Worm (Caenorhabditis elegans) whole organism, late embryonic: ENCODE measurements around the gene nprl-2.

Source experiments
- C08G9.2 ChIP-seq: sonication (generic microtip); optimal IDR thresholded peaks from 2 replicates; lab custom pipeline; 2016; ENCODE audit warnings: mild to moderate bottlenecking, missing genetic modification characterization, moderate library complexity, missing compliant biosample characterization
- C38D4.7 ChIP-seq: fragments of 200-800 bp; sonication (Bioruptor generic); optimal IDR thresholded peaks from 2 replicates; lab custom pipeline; 2018; ENCODE audit warnings: mild to moderate bottlenecking, missing genetic modification characterization, moderate library complexity, missing compliant biosample characterization
- F13H6.1 ChIP-seq: sonication (generic microtip); optimal IDR thresholded peaks from 2 replicates; lab custom pipeline; 2016; ENCODE audit warnings: missing genetic modification characterization, missing compliant biosample characterization
- K02D7.2 ChIP-seq: sonication (generic microtip); optimal IDR thresholded peaks from 2 replicates; lab custom pipeline; 2017; ENCODE audit warnings: mild to moderate bottlenecking, missing genetic modification characterization, missing compliant biosample characterization
- K09A11.1 ChIP-seq: sonication (generic microtip); optimal IDR thresholded peaks from 2 replicates; lab custom pipeline; 2017; ENCODE audit warnings: antibody characterized with exemption, mild to moderate bottlenecking, missing genetic modification characterization, missing compliant biosample characterization; ENCODE audit not compliant: insufficient read depth
- ahr-1 ChIP-seq: sonication (generic microtip); optimal IDR thresholded peaks from 2 replicates; lab custom pipeline; 2016; ENCODE audit warnings: missing genetic modification characterization, missing compliant biosample characterization
- ama-1 ChIP-seq: fragments of 150-350 bp; optimal IDR thresholded peaks from 2 replicates; lab custom pipeline; 2014
- ceh-14 ChIP-seq: sonication (generic microtip); optimal IDR thresholded peaks from 2 replicates; lab custom pipeline; 2016; ENCODE audit warnings: missing genotype, missing genetic modification characterization, missing compliant biosample characterization
- ceh-2 ChIP-seq: sonication (generic microtip); optimal IDR thresholded peaks from 2 replicates; lab custom pipeline; 2016; ENCODE audit warnings: missing genotype, missing genetic modification characterization, missing compliant biosample characterization
- ceh-22 ChIP-seq: sonication (generic microtip); optimal IDR thresholded peaks from 2 replicates; lab custom pipeline; 2017; ENCODE audit warnings: missing biosample characterization, missing genetic modification characterization
- ceh-24 ChIP-seq: sonication (generic microtip); optimal IDR thresholded peaks from 2 replicates; lab custom pipeline; 2016; ENCODE audit warnings: mild to moderate bottlenecking, missing genetic modification characterization, missing compliant biosample characterization
- ceh-30 ChIP-seq: fragments of 150-350 bp; optimal IDR thresholded peaks from 2 replicates; lab custom pipeline; 2014; ENCODE audit warnings: missing biosample characterization, missing genetic modification characterization
- ceh-31 ChIP-seq: sonication (generic microtip); optimal IDR thresholded peaks from 2 replicates; lab custom pipeline; 2016; ENCODE audit warnings: missing genetic modification characterization, missing compliant biosample characterization
- ceh-34 ChIP-seq: sonication (generic microtip); optimal IDR thresholded peaks from 2 replicates; lab custom pipeline; 2016; ENCODE audit warnings: mild to moderate bottlenecking, missing genetic modification characterization, missing compliant biosample characterization
- ceh-6 ChIP-seq: fragments of 200-800 bp; sonication (Bioruptor generic); optimal IDR thresholded peaks from 2 replicates; lab custom pipeline; 2018; ENCODE audit warnings: mild to moderate bottlenecking, missing genetic modification characterization, missing compliant biosample characterization
- ceh-9 ChIP-seq: sonication (generic microtip); optimal IDR thresholded peaks from 2 replicates; lab custom pipeline; 2016; ENCODE audit warnings: mild to moderate bottlenecking, missing genetic modification characterization, inconsistent platforms, missing compliant biosample characterization
- che-1 ChIP-seq: sonication (generic microtip); optimal IDR thresholded peaks from 2 replicates; lab custom pipeline; 2016; ENCODE audit warnings: mild to moderate bottlenecking, missing genetic modification characterization, missing compliant biosample characterization
- elt-2 ChIP-seq: sonication (generic microtip); optimal IDR thresholded peaks from 2 replicates; lab custom pipeline; 2016; ENCODE audit warnings: missing genetic modification reagents, missing genetic modification characterization, missing compliant biosample characterization
- elt-4 ChIP-seq: sonication (generic microtip); optimal IDR thresholded peaks from 2 replicates; lab custom pipeline; 2016; ENCODE audit warnings: missing genetic modification characterization, missing compliant biosample characterization
- gmeb-2 ChIP-seq: sonication (generic microtip); optimal IDR thresholded peaks from 2 replicates; lab custom pipeline; 2016; ENCODE audit warnings: missing genetic modification characterization, inconsistent platforms, missing compliant biosample characterization
- hlh-30 ChIP-seq: sonication (generic microtip); optimal IDR thresholded peaks from 2 replicates; lab custom pipeline; 2017; ENCODE audit warnings: antibody characterized with exemption, missing genetic modification characterization, missing compliant biosample characterization; ENCODE audit not compliant: insufficient read depth
- hlh-6 ChIP-seq: sonication (generic microtip); optimal IDR thresholded peaks from 2 replicates; lab custom pipeline; 2016; ENCODE audit warnings: missing genotype, missing genetic modification characterization, missing compliant biosample characterization
- hlh-8 ChIP-seq: sonication (generic microtip); optimal IDR thresholded peaks from 2 replicates; lab custom pipeline; 2016; ENCODE audit warnings: missing genotype, missing genetic modification characterization, missing compliant biosample characterization
- lim-6 ChIP-seq: sonication (generic microtip); optimal IDR thresholded peaks from 2 replicates; lab custom pipeline; 2016; ENCODE audit warnings: missing genetic modification characterization, missing compliant biosample characterization
- madf-2 ChIP-seq: sonication (generic microtip); optimal IDR thresholded peaks from 2 replicates; lab custom pipeline; 2017; ENCODE audit warnings: missing genetic modification characterization, missing compliant biosample characterization
- mec-3 ChIP-seq: sonication (generic microtip); optimal IDR thresholded peaks from 2 replicates; lab custom pipeline; 2016; ENCODE audit warnings: borderline replicate concordance, missing genetic modification characterization, missing compliant biosample characterization
- nfya-1 ChIP-seq: sonication (generic microtip); optimal IDR thresholded peaks from 2 replicates; lab custom pipeline; 2017; ENCODE audit warnings: missing genetic modification characterization, mild to moderate bottlenecking, missing compliant biosample characterization, antibody characterized with exemption, moderate library complexity
- odd-2 ChIP-seq: sonication (generic microtip); optimal IDR thresholded peaks from 2 replicates; lab custom pipeline; 2017; ENCODE audit warnings: antibody characterized with exemption, mild to moderate bottlenecking, missing genetic modification characterization, missing compliant biosample characterization
- pag-3 ChIP-seq: sonication (generic microtip); optimal IDR thresholded peaks from 2 replicates; lab custom pipeline; 2016; ENCODE audit warnings: missing compliant biosample characterization, missing genetic modification characterization, borderline replicate concordance
- pat-9 ChIP-seq: fragments of 200-800 bp; sonication (Bioruptor generic); optimal IDR thresholded peaks from 2 replicates; lab custom pipeline; 2018; ENCODE audit warnings: mild to moderate bottlenecking, missing genetic modification characterization, moderate library complexity, missing compliant biosample characterization
- pax-1 ChIP-seq: fragments of 150-350 bp; optimal IDR thresholded peaks from 2 replicates; lab custom pipeline; 2014; ENCODE audit warnings: missing biosample characterization, missing genetic modification characterization
- pha-2 ChIP-seq: sonication (generic microtip); optimal IDR thresholded peaks from 2 replicates; lab custom pipeline; 2017; ENCODE audit warnings: mild to moderate bottlenecking, missing genetic modification characterization, missing compliant biosample characterization
- pha-4 ChIP-seq: fragments of 150-350 bp; optimal IDR thresholded peaks from 2 replicates; lab custom pipeline; 2018; ENCODE audit warnings: missing biosample characterization, missing genetic modification reagents, missing genetic modification characterization
- pros-1 ChIP-seq: fragments of 150-350 bp; optimal IDR thresholded peaks from 2 replicates; lab custom pipeline; 2014; ENCODE audit warnings: missing biosample characterization, missing genetic modification reagents, missing genetic modification characterization
- rnt-1 ChIP-seq: sonication (generic microtip); optimal IDR thresholded peaks from 2 replicates; lab custom pipeline; 2016; ENCODE audit warnings: missing genetic modification characterization, missing compliant biosample characterization
- sdc-2 ChIP-seq: sonication (generic microtip); optimal IDR thresholded peaks from 2 replicates; lab custom pipeline; 2016; ENCODE audit warnings: missing genotype, missing genetic modification characterization, missing compliant biosample characterization
- sox-4 ChIP-seq: sonication (generic microtip); optimal IDR thresholded peaks from 2 replicates; lab custom pipeline; 2017; ENCODE audit warnings: mild to moderate bottlenecking, missing genetic modification characterization, inconsistent platforms, missing compliant biosample characterization
- tbx-2 ChIP-seq: sonication (generic microtip); optimal IDR thresholded peaks from 2 replicates; lab custom pipeline; 2016; ENCODE audit warnings: missing genetic modification characterization, missing compliant biosample characterization
- tbx-7 ChIP-seq: sonication (generic microtip); optimal IDR thresholded peaks from 2 replicates; lab custom pipeline; 2016; ENCODE audit warnings: missing genotype, missing genetic modification characterization, missing compliant biosample characterization
- ttx-3 ChIP-seq: sonication (generic microtip); optimal IDR thresholded peaks from 2 replicates; lab custom pipeline; 2016; ENCODE audit warnings: missing genetic modification reagents, missing genetic modification characterization, missing compliant biosample characterization
- unc-3 ChIP-seq, 2 experiments: fragments of 200-800 bp in 1 of 2; sonication (Bioruptor generic) in 1 of 2; sonication (generic microtip) in 1 of 2; conservative IDR thresholded peaks in 1 of 2; optimal IDR thresholded peaks in 1 of 2; 2 replicates each; pipeline versions ENCODE4 v1.3.6 to Lab custom; 2016 to 2022; ENCODE audit warnings: missing compliant biosample characterization in 2 of 2, missing genetic modification characterization in 2 of 2, missing genetic modification reagents in 1 of 2
- unc-42 ChIP-seq: sonication (generic microtip); optimal IDR thresholded peaks from 2 replicates; lab custom pipeline; 2016; ENCODE audit warnings: missing genotype, missing genetic modification characterization, missing compliant biosample characterization
- zip-5 ChIP-seq: sonication (generic microtip); optimal IDR thresholded peaks from 2 replicates; lab custom pipeline; 2016; ENCODE audit warnings: missing genetic modification characterization, missing compliant biosample characterization
- ztf-16 ChIP-seq: sonication (generic microtip); optimal IDR thresholded peaks from 2 replicates; lab custom pipeline; 2017; ENCODE audit warnings: missing genetic modification characterization, missing compliant biosample characterization

Gene nprl-2

DNA sequence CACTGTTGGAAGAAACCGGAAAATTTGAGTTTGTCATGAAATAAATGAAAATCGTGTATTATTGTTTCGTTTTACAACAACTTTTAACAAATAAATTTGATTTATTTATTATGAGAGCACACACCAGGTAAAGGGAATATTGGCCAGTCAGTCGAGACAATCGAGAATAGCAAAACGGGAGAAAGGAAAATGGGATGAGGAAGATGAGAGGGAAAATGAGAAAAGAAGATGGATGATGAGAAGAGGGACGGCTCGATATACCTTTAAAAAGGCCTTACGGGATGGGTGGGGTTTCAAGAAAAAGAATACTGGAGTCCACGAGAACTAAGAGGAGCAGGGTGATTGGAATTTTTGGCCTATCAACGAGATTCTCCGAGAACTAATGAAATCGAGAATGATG, 2.0 kb downstream of the nprl-2 start:
- TF ChIP-seq C08G9.2 (tag; lab: Kevin White, UChicago) (no peak), unc-3 (GFP tag; conservative IDR thresholded peaks at IDR 0.05; lab: Robert Waterston, UW) (no peak), unc-3 (tag; optimal IDR thresholded peaks at IDR 0.05; lab: Kevin White, UChicago) (no peak), che-1 (no peak), K02D7.2 (no peak), zip-5 (tag; lab: Kevin White, UChicago) (no peak), ceh-2 (tag; lab: Kevin White, UChicago) (no peak), ahr-1 (no peak), ama-1 (lab: Kevin White, UChicago) (no peak), pat-9 (tag; lab: Kevin White, UChicago) (no peak), F13H6.1 (no peak), gmeb-2 (tag; lab: Kevin White, UChicago) (no peak), lim-6 (tag; lab: Kevin White, UChicago) (no peak), ceh-34 (tag; lab: Kevin White, UChicago) (no peak), unc-42 (no peak), odd-2 (tag; lab: Kevin White, UChicago) (no peak)
- TF ChIP-seq, all 69 proteins: peak for 0

ce11 chrIV:7559237-7559636, 2.6 kb downstream of the nprl-2 start:
- TF ChIP-seq ceh-24 (tag; lab: Kevin White, UChicago) = no peak
- TF ChIP-seq pax-1 = no peak
- no peak for TF ChIP-seq hlh-30 (tag; lab: Kevin White, UChicago)
- TF ChIP-seq ceh-6 (GFP tag; lab: Kevin White, UChicago) = no peak
- no peak for TF ChIP-seq pat-9 (tag; lab: Kevin White, UChicago)
- TF ChIP-seq ceh-9 = no peak
- no peak for TF ChIP-seq elt-4 (tag; lab: Kevin White, UChicago)
- no peak for TF ChIP-seq pag-3 (tag; lab: Kevin White, UChicago)

- TF ChIP-seq ttx-3 (tag; lab: Kevin White, UChicago) (no peak), F13H6.1 (no peak), unc-42 (peak; percentile 20), sdc-2 (tag; lab: Kevin White, UChicago) (no peak), pax-1 (no peak), tbx-7 (tag; lab: Kevin White, UChicago) (no peak), ceh-30 (tag; lab: Kevin White, UChicago) (no peak), pha-4 (no peak), hlh-30 (tag; lab: Kevin White, UChicago) (no peak), ceh-22 (tag; lab: Kevin White, UChicago) (no peak), gmeb-2 (tag; lab: Kevin White, UChicago) (no peak), tbx-2 (tag; lab: Kevin White, UChicago) (peak; percentile 35), elt-4 (tag; lab: Kevin White, UChicago) (no peak), ceh-14 (tag; lab: Kevin White, UChicago) (no peak), C38D4.7 (GFP tag; lab: Kevin White, UChicago) (no peak), zip-5 (tag; lab: Kevin White, UChicago) (peak; percentile 7), hlh-8 (tag; lab: Kevin White, UChicago) (no peak), mec-3 (no peak), pag-3 (tag; lab: Kevin White, UChicago) (no peak), elt-2 (peak; percentile 45), K02D7.2 (no peak), pat-9 (tag; lab: Kevin White, UChicago) (no peak), ceh-31 (tag; lab: Kevin White, UChicago) (peak; percentile 47), rnt-1 (tag; lab: Kevin White, UChicago) (no peak), hlh-6 (no peak), K09A11.1 (tag; lab: Kevin White, UChicago) (no peak), ztf-16 (tag; lab: Kevin White, UChicago) (no peak), nfya-1 (peak; percentile 2), pha-2 (tag; lab: Kevin White, UChicago) (no peak), sox-4 (no peak), madf-2 (tag; lab: Kevin White, UChicago) (no peak), pros-1 (no peak)
Observed at ce11 chrIV:7561614-7562142, 5.1 kb downstream of the nprl-2 start, which contains the start of gene ima-3. Gene ima-3 (minus strand): TSS chrIV:7561664.
